Fruit fly (Drosophila melanogaster) whole organism, embryonic: Measurements from ENCODE around the gene E2f1.
A peak's percentile ranks its signal among the peaks of the same experiment; 100 is the strongest.

Experiments used
- ATbp ChIP-seq: fragments of 200-800 bp; sonication (Bioruptor generic); optimal IDR thresholded peaks from 2 replicates; lab custom pipeline; 2017; ENCODE audit warnings: missing biosample characterization, mild to moderate bottlenecking, missing genetic modification characterization, missing genetic modification reagents
- C15 ChIP-seq: fragments of 200-800 bp; sonication (Bioruptor generic); IDR thresholded peaks from 3 replicates; pipeline ENCODE4 v1.3.6; 2022; ENCODE audit warnings: missing biosample characterization, missing genetic modification characterization
- CG10147 ChIP-seq: fragments of 200-800 bp; sonication (Bioruptor generic); optimal IDR thresholded peaks from 2 replicates; lab custom pipeline; 2019; ENCODE audit warnings: missing biosample characterization, mild to moderate bottlenecking, missing genetic modification characterization, moderate library complexity
- CG10654 ChIP-seq: fragments of 200-800 bp; sonication (Bioruptor generic); optimal IDR thresholded peaks from 2 replicates; lab custom pipeline; 2016; ENCODE audit warnings: missing biosample characterization, missing genetic modification characterization
- CG12155 ChIP-seq: fragments of 200-800 bp; sonication (Bioruptor generic); optimal IDR thresholded peaks from 3 replicates; lab custom pipeline; 2016; ENCODE audit warnings: missing biosample characterization, missing genetic modification characterization
- CG13424 ChIP-seq: fragments of 200-800 bp; sonication (Bioruptor generic); optimal IDR thresholded peaks from 2 replicates; lab custom pipeline; 2019; ENCODE audit warnings: missing biosample characterization, mild to moderate bottlenecking, missing genetic modification characterization, moderate library complexity
- CG13775 ChIP-seq: fragments of 200-800 bp; sonication (Bioruptor generic); optimal IDR thresholded peaks from 3 replicates; lab custom pipeline; 2017; ENCODE audit warnings: missing biosample characterization, mild to moderate bottlenecking, missing genetic modification characterization
- CG14014 ChIP-seq: fragments of 200-800 bp; sonication (Bioruptor generic); IDR thresholded peaks from 2 replicates; pipeline ENCODE4 v1.3.6; 2022; ENCODE audit warnings: missing biosample characterization, missing genetic modification characterization
- CG1602 ChIP-seq: fragments of 200-800 bp; sonication (Bioruptor generic); optimal IDR thresholded peaks from 3 replicates; lab custom pipeline; 2016; ENCODE audit warnings: missing biosample characterization, missing genetic modification characterization
- CG18599 ChIP-seq: fragments of 200-800 bp; sonication (Bioruptor generic); optimal IDR thresholded peaks from 3 replicates; lab custom pipeline; 2017; ENCODE audit warnings: missing biosample characterization, missing genetic modification characterization, mild to moderate bottlenecking, moderate library complexity, missing genetic modification reagents
- CG2712 ChIP-seq: fragments of 200-800 bp; optimal IDR thresholded peaks from 3 replicates; lab custom pipeline; 2019; ENCODE audit warnings: missing biosample characterization, mild to moderate bottlenecking, missing genetic modification characterization, moderate library complexity
- CG2889 ChIP-seq: fragments of 200-800 bp; sonication (Bioruptor generic); IDR thresholded peaks from 3 replicates; pipeline ENCODE4 v1.3.6; 2022; ENCODE audit warnings: missing biosample characterization, missing genetic modification characterization
- CG30020 ChIP-seq: fragments of 200-800 bp; optimal IDR thresholded peaks from 2 replicates; lab custom pipeline; 2019; ENCODE audit warnings: missing biosample characterization, mild to moderate bottlenecking, missing genetic modification characterization, moderate library complexity
- CG33213 ChIP-seq: fragments of 200-800 bp; sonication (Bioruptor generic); optimal IDR thresholded peaks from 3 replicates; lab custom pipeline; 2016; ENCODE audit warnings: missing biosample characterization, missing genetic modification characterization
- CG7556 ChIP-seq: fragments of 200-800 bp; sonication (Bioruptor generic); optimal IDR thresholded peaks from 2 replicates; lab custom pipeline; 2017; ENCODE audit warnings: missing biosample characterization, mild to moderate bottlenecking, missing genetic modification characterization
- Chrac-16 ChIP-seq: fragments of 200-800 bp; sonication (Bioruptor generic); optimal IDR thresholded peaks from 3 replicates; lab custom pipeline; 2016; ENCODE audit warnings: missing biosample characterization, missing genetic modification characterization
- CrebB ChIP-seq: fragments of 200-800 bp; sonication (Bioruptor generic); optimal IDR thresholded peaks from 3 replicates; lab custom pipeline; 2018; ENCODE audit warnings: missing biosample characterization, mild to moderate bottlenecking, missing genetic modification characterization
- Dad ChIP-seq: fragments of 200-800 bp; sonication (Bioruptor generic); optimal IDR thresholded peaks from 3 replicates; lab custom pipeline; 2016; ENCODE audit warnings: missing biosample characterization, missing genetic modification characterization
- Ets65A ChIP-seq: fragments of 200-800 bp; sonication (Bioruptor generic); peaks from one replicate; lab custom pipeline; 2016; ENCODE audit warnings: missing biosample characterization, missing genetic modification characterization
- Fer1 ChIP-seq: fragments of 200-800 bp; sonication (Bioruptor generic); optimal IDR thresholded peaks from 2 replicates; lab custom pipeline; 2017; ENCODE audit warnings: missing biosample characterization, mild to moderate bottlenecking, missing genetic modification characterization
- HmgZ ChIP-seq: fragments of 200-800 bp; sonication (Bioruptor generic); optimal IDR thresholded peaks from 2 replicates; lab custom pipeline; 2018; ENCODE audit warnings: missing biosample characterization, mild to moderate bottlenecking, missing genetic modification characterization
- PHDP ChIP-seq: fragments of 200-800 bp; sonication (Bioruptor generic); optimal IDR thresholded peaks from 3 replicates; lab custom pipeline; 2018; ENCODE audit warnings: missing biosample characterization, mild to moderate bottlenecking, missing genetic modification characterization, moderate library complexity
- Side ChIP-seq: fragments of 200-800 bp; sonication (Bioruptor generic); optimal IDR thresholded peaks from 2 replicates; lab custom pipeline; 2016; ENCODE audit warnings: missing biosample characterization, missing genetic modification characterization
- Six4 ChIP-seq: fragments of 200-800 bp; sonication (Bioruptor generic); optimal IDR thresholded peaks from 2 replicates; lab custom pipeline; 2016; ENCODE audit warnings: missing biosample characterization, missing genetic modification characterization
- Sox102F ChIP-seq: fragments of 200-800 bp; sonication (Bioruptor generic); optimal IDR thresholded peaks from 2 replicates; lab custom pipeline; 2018; ENCODE audit warnings: missing biosample characterization, mild to moderate bottlenecking, missing genetic modification characterization, moderate library complexity
- Sry-δ ChIP-seq: fragments of 200-800 bp; sonication (Bioruptor generic); optimal IDR thresholded peaks from 2 replicates; lab custom pipeline; 2016; ENCODE audit warnings: missing biosample characterization, missing genetic modification characterization
- ab ChIP-seq: fragments of 200-800 bp; sonication (Bioruptor generic); optimal IDR thresholded peaks from 2 replicates; lab custom pipeline; 2016; ENCODE audit warnings: missing biosample characterization, missing genetic modification characterization
- abd-A ChIP-seq: fragments of 200-800 bp; sonication (Bioruptor generic); optimal IDR thresholded peaks from 3 replicates; lab custom pipeline; 2019; ENCODE audit warnings: missing biosample characterization, mild to moderate bottlenecking, missing genetic modification characterization, moderate library complexity
- ap ChIP-seq: fragments of 200-800 bp; sonication (Bioruptor generic); IDR thresholded peaks from 2 replicates; pipeline ENCODE4 v1.3.6; 2022; ENCODE audit warnings: missing biosample characterization, missing genetic modification characterization
- bbx ChIP-seq: fragments of 200-800 bp; sonication (Bioruptor generic); IDR thresholded peaks from 2 replicates; pipeline ENCODE4 v1.3.6; 2022; ENCODE audit warnings: missing biosample characterization, missing genetic modification characterization; ENCODE audit not compliant: partially characterized antibody
- chif ChIP-seq, 2 experiments: fragments of 200-800 bp; sonication (Bioruptor generic); optimal IDR thresholded peaks; 3 replicates each; lab custom pipeline; 2016; ENCODE audit warnings: missing biosample characterization in 2 of 2, missing genetic modification characterization in 2 of 2
- chn ChIP-seq: fragments of 200-800 bp; sonication (Bioruptor generic); optimal IDR thresholded peaks from 2 replicates; lab custom pipeline; 2016; ENCODE audit warnings: missing biosample characterization, missing genetic modification characterization
- ci ChIP-seq: fragments of 200-800 bp; sonication (Bioruptor generic); IDR thresholded peaks from 3 replicates; pipeline ENCODE4 v1.3.6; 2022; ENCODE audit warnings: missing biosample characterization, missing genetic modification characterization
- crc ChIP-seq: fragments of 200-800 bp; sonication (Bioruptor generic); optimal IDR thresholded peaks from 2 replicates; lab custom pipeline; 2016; ENCODE audit warnings: missing biosample characterization, missing genetic modification characterization
- dati ChIP-seq: fragments of 200-800 bp; sonication (Bioruptor generic); IDR thresholded peaks from 2 replicates; pipeline ENCODE4 v1.3.6; 2022; ENCODE audit warnings: missing biosample characterization, missing genetic modification characterization
- dimm ChIP-seq: fragments of 200-800 bp; sonication (Bioruptor generic); IDR thresholded peaks from 2 replicates; pipeline ENCODE4 v1.3.6; 2022; ENCODE audit warnings: missing biosample characterization, missing genetic modification characterization
- dmrt11E ChIP-seq: fragments of 200-800 bp; sonication (Bioruptor generic); optimal IDR thresholded peaks from 3 replicates; lab custom pipeline; 2018; ENCODE audit warnings: missing biosample characterization, mild to moderate bottlenecking, missing genetic modification characterization, moderate library complexity
- ems ChIP-seq: fragments of 200-800 bp; sonication (Bioruptor generic); optimal IDR thresholded peaks from 3 replicates; lab custom pipeline; 2016; ENCODE audit warnings: missing biosample characterization, missing genetic modification characterization
- gsb ChIP-seq: fragments of 200-800 bp; sonication (Bioruptor generic); IDR thresholded peaks from 2 replicates; pipeline ENCODE4 v1.3.6; 2022; ENCODE audit warnings: missing biosample characterization, missing genetic modification characterization
- gsb-n ChIP-seq: fragments of 200-800 bp; sonication (Bioruptor generic); optimal IDR thresholded peaks from 3 replicates; lab custom pipeline; 2018; ENCODE audit warnings: missing biosample characterization, mild to moderate bottlenecking, missing genetic modification characterization
- hth ChIP-seq: fragments of >200 bp; optimal IDR thresholded peaks from 2 replicates; lab custom pipeline; 2017; ENCODE audit warnings: inconsistent platforms
- insv ChIP-seq, 2 experiments: fragments of 200-800 bp; sonication (Bioruptor generic); optimal IDR thresholded peaks; 3 replicates each; lab custom pipeline; 2016 to 2018; ENCODE audit warnings: missing biosample characterization in 2 of 2, missing genetic modification characterization in 2 of 2
- jing ChIP-seq: fragments of 200-800 bp; sonication (Bioruptor generic); optimal IDR thresholded peaks from 2 replicates; lab custom pipeline; 2018; ENCODE audit warnings: missing biosample characterization, mild to moderate bottlenecking, missing genetic modification characterization
- kah ChIP-seq: fragments of 200-800 bp; sonication (Bioruptor generic); optimal IDR thresholded peaks from 2 replicates; lab custom pipeline; 2018; ENCODE audit warnings: missing biosample characterization, mild to moderate bottlenecking, missing genetic modification characterization
- otp ChIP-seq: fragments of 200-800 bp; sonication (Bioruptor generic); IDR thresholded peaks from 3 replicates; pipeline ENCODE4, ENCODE4 v1.3.6; 2022; ENCODE audit warnings: missing biosample characterization, missing genetic modification characterization
- scrt ChIP-seq: fragments of 200-800 bp; sonication (Bioruptor generic); optimal IDR thresholded peaks from 2 replicates; lab custom pipeline; 2018; ENCODE audit warnings: missing biosample characterization, mild to moderate bottlenecking, missing genetic modification characterization, moderate library complexity
- slbo ChIP-seq: fragments of 200-800 bp; sonication (Bioruptor generic); IDR thresholded peaks from 2 replicates; pipeline ENCODE4 v1.3.6; 2022; ENCODE audit warnings: missing biosample characterization, missing genetic modification characterization
- sob ChIP-seq: fragments of 200-800 bp; sonication (Bioruptor generic); IDR thresholded peaks from 2 replicates; pipeline ENCODE4 v1.3.6; 2022; ENCODE audit warnings: missing biosample characterization, missing genetic modification characterization
- sqz ChIP-seq: fragments of 200-800 bp; sonication (Bioruptor generic); optimal IDR thresholded peaks from 3 replicates; lab custom pipeline; 2018; ENCODE audit warnings: missing biosample characterization, mild to moderate bottlenecking, missing genetic modification characterization
- tx ChIP-seq: fragments of 200-800 bp; sonication (Bioruptor generic); optimal IDR thresholded peaks from 2 replicates; lab custom pipeline; 2016; ENCODE audit warnings: missing biosample characterization, missing genetic modification characterization
- wdn ChIP-seq: fragments of 200-800 bp; sonication (Bioruptor generic); IDR thresholded peaks from 2 replicates; pipeline ENCODE4 v1.3.6; 2022; ENCODE audit warnings: missing biosample characterization, missing genetic modification characterization

The E2f1 gene

DNA sequence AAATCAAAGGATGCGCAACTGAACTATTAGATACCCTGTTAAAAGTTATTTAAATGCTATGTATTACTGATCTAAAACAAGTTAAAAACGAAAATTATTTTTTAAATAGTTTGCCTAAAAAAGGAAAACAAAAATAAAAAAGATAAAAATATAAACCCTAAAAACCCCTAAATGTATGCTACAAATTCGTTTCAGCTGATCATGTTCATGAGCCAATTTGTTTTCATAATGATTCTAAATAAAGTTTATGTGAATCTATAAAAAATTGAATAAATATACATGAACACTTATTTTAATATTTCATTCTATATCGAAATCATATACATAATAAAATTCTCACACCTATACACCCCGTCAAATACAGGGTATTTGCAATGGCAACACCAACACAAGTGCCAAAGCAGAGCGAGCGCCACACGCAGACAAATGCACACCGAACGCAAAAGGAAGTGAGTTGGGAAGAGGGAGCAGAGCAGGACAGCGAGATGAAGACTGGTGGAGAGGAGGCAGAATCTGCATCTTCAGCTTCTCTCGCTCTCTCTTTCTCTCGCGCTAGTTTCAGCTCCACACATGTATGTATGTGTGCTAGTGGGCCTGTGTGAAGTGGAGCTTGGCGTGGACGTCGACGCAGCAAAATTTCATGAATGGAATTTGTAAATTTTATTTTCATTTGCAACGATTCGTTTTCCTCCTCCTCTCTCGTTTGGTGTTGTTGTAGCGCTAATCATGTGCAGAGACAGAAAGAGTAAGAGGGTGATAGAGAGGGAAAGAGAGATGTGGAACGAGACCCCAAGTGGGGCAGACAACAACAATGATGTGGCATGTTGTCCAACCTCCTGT lies 9.4 kb downstream of the E2f1 start (continued):
- TF ChIP-seq kah (GFP tag; lab: Kevin White, UChicago) (no peak), C15 (GFP tag; lab: Robert Waterston, UW) (no peak), sqz (GFP tag; lab: Kevin White, UChicago) (no peak), Ets65A (no peak), CG2712 (tag; lab: Kevin White, UChicago) (peak; percentile 67), CG7556 (peak; percentile 55), gsb-n (tag; lab: Kevin White, UChicago) (peak; percentile 4), CG10147 (GFP tag; lab: Kevin White, UChicago) (no peak), abd-A (no peak), CG13424 (tag; lab: Kevin White, UChicago) (peak; percentile 41), sob (GFP tag; lab: Robert Waterston, UW) (no peak), slbo (no peak), CG1602 (GFP tag; lab: Kevin White, UChicago) (peak; percentile 15), gsb (no peak), Fer1 (GFP tag; lab: Kevin White, UChicago) (no peak), CrebB (tag; lab: Kevin White, UChicago) (no peak), CG12155 (GFP tag; lab: Kevin White, UChicago) (no peak), dati (no peak), bbx (GFP tag; lab: Robert Waterston, UW) (no peak), Sry-δ (no peak), crc (GFP tag; lab: Kevin White, UChicago) (no peak), PHDP (tag; lab: Kevin White, UChicago) (peak; percentile 15), CG33213 (GFP tag; lab: Kevin White, UChicago) (no peak), CG10654 (GFP tag; lab: Kevin White, UChicago) (peak; percentile 2), chif (GFP tag; optimal IDR thresholded peaks at IDR 0.05; lab: Kevin White, UChicago) (no peak), Side (GFP tag; lab: Kevin White, UChicago) (no peak), Chrac-16 (GFP tag; lab: Kevin White, UChicago) (no peak), wdn (no peak), CG30020 (tag; lab: Kevin White, UChicago) (no peak), dimm (GFP tag; lab: Robert Waterston, UW) (no peak), jing (GFP tag; lab: Kevin White, UChicago) (no peak), Dad (GFP tag; lab: Kevin White, UChicago) (no peak), insv (GFP tag; optimal IDR thresholded peaks at IDR 0.05; lab: Kevin White, UChicago) (no peak), ci (GFP tag; lab: Robert Waterston, UW) (no peak), hth (no peak), ems (GFP tag; lab: Kevin White, UChicago) (no peak), HmgZ (tag; lab: Kevin White, UChicago) (no peak), ATbp (GFP tag; lab: Kevin White, UChicago) (peak; percentile 32), CG13775 (GFP tag; lab: Kevin White, UChicago) (no peak), otp (no peak), CG2889 (no peak), dmrt11E (tag; lab: Kevin White, UChicago) (peak; percentile 47), Sox102F (GFP tag; lab: Kevin White, UChicago) (peak; percentile 66), ap (GFP tag; lab: Robert Waterston, UW) (no peak), tx (GFP tag; lab: Kevin White, UChicago) (no peak), chn (GFP tag; lab: Kevin White, UChicago) (no peak), CG14014 (GFP tag; lab: Robert Waterston, UW) (no peak), Six4 (GFP tag; lab: Kevin White, UChicago) (no peak), scrt (GFP tag; lab: Kevin White, UChicago) (no peak), CG18599 (no peak), ab (GFP tag; lab: Kevin White, UChicago) (no peak)
